Worm (Caenorhabditis elegans): ENCODE measurements around the gene lips-10.
A peak's percentile ranks its signal among the peaks of the same experiment; 100 is the strongest.

DNA sequence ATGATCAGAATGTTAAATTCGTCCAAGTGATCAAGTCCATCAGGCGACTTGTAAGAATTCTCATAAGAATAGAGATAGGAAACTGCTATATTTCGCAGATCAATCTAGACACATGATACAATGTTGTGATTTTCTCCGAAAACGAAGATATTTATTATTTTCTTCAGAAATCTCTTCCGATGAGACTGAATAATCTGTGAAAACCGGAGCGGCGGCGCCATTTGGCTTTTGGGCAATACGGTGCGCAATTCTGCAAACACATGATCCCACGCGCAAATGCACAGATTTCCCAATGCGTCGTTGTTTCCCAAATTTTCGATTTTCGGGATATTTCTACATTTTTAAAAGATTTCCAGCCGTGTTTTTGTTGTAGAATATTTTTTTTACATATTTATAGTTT is 3.2 kb downstream of the lips-10 start:
- TF ChIP-seq lin-13 (GFP tag; optimal IDR thresholded peaks at IDR 0.05) = no peak
- TF ChIP-seq nhr-6 (tag; optimal IDR thresholded peaks at IDR 0.05) = no peak
- TF ChIP-seq skn-1 (tag; optimal IDR thresholded peaks at IDR 0.05) = no peak
- TF ChIP-seq fos-1 (tag; optimal IDR thresholded peaks at IDR 0.05) = peak; percentile 16
